Fruit fly (Drosophila melanogaster) whole organism, prepupa: ENCODE measurements around the gene CG32249.
A peak's percentile ranks its signal among the peaks of the same experiment; 100 is the strongest.

Experiments used
- CG10631 ChIP-seq: fragments of 200-800 bp; sonication (Bioruptor generic); optimal IDR thresholded peaks from 2 replicates; lab custom pipeline; 2016; ENCODE audit warnings: missing biosample characterization, missing genetic modification characterization
- CG1621 ChIP-seq: fragments of 200-800 bp; sonication (Bioruptor generic); optimal IDR thresholded peaks from 3 replicates; lab custom pipeline; 2018; ENCODE audit warnings: missing biosample characterization, mild to moderate bottlenecking, missing genetic modification characterization
- CG8632 ChIP-seq: fragments of 200-800 bp; sonication (Bioruptor generic); optimal IDR thresholded peaks from 3 replicates; lab custom pipeline; 2016; ENCODE audit warnings: missing biosample characterization, missing genetic modification characterization
- Eip78C ChIP-seq: fragments of 200-800 bp; sonication (Bioruptor generic); peaks from one replicate; lab custom pipeline; 2016; ENCODE audit warnings: missing biosample characterization, missing genetic modification characterization
- Ets96B ChIP-seq: fragments of 200-800 bp; optimal IDR thresholded peaks from 2 replicates; lab custom pipeline; 2019; ENCODE audit warnings: missing biosample characterization, mild to moderate bottlenecking, missing genetic modification characterization, moderate library complexity
- OdsH ChIP-seq: fragments of 200-800 bp; sonication (Bioruptor generic); optimal IDR thresholded peaks from 3 replicates; lab custom pipeline; 2016; ENCODE audit warnings: missing biosample characterization, missing genetic modification characterization
- Sox102F ChIP-seq: fragments of 200-800 bp; sonication (Bioruptor generic); optimal IDR thresholded peaks from 2 replicates; lab custom pipeline; 2016; ENCODE audit warnings: missing biosample characterization, mild to moderate bottlenecking, missing genetic modification characterization
- achi ChIP-seq: fragments of 200-800 bp; sonication (Bioruptor generic); optimal IDR thresholded peaks from 3 replicates; lab custom pipeline; 2016; ENCODE audit warnings: missing biosample characterization, missing genetic modification characterization
- dsx ChIP-seq: fragments of 200-800 bp; optimal IDR thresholded peaks from 3 replicates; lab custom pipeline; 2019; ENCODE audit warnings: missing biosample characterization, mild to moderate bottlenecking, missing genetic modification characterization, moderate library complexity; ENCODE audit not compliant: poor library complexity, severe bottlenecking
- net ChIP-seq: fragments of 200-800 bp; sonication (Bioruptor generic); optimal IDR thresholded peaks from 3 replicates; lab custom pipeline; 2016; ENCODE audit warnings: missing biosample characterization, missing genetic modification characterization
- salr ChIP-seq, 2 experiments: fragments of 200-800 bp; sonication (Bioruptor generic); optimal IDR thresholded peaks; 3 replicates each; lab custom pipeline; 2016 to 2018; ENCODE audit warnings: missing biosample characterization in 2 of 2, missing genetic modification characterization in 2 of 2, mild to moderate bottlenecking in 1 of 2

- no peak for TF ChIP-seq CG1621 (tag; lab: Kevin White, UChicago)
- no peak for TF ChIP-seq OdsH (GFP tag; lab: Kevin White, UChicago)
- TF ChIP-seq achi (GFP tag; lab: Kevin White, UChicago): no peak
- TF ChIP-seq net: no peak
- TF ChIP-seq Eip78C (GFP tag; lab: Kevin White, UChicago): peak; percentile 61
- TF ChIP-seq Sox102F (GFP tag; lab: Kevin White, UChicago): no peak
- no peak for TF ChIP-seq salr (GFP tag; optimal IDR thresholded peaks at IDR 0.05; lab: Kevin White, UChicago)
- no peak for TF ChIP-seq CG10631 (GFP tag; lab: Kevin White, UChicago)
- TF ChIP-seq dsx (GFP tag; lab: Kevin White, UChicago): no peak
- no peak for TF ChIP-seq Ets96B (tag; lab: Kevin White, UChicago)
- TF ChIP-seq CG8632 (GFP tag; lab: Kevin White, UChicago): no peak
Observed at dm6 chr3L:4461454-4462045, 8.3 kb upstream of the CG32249 start, which contains the start of gene CG15023.
